Worm (Caenorhabditis elegans) whole organism, L1 larva: Measurements from ENCODE around the gene K02D10.1.

Experiments
- ama-1 ChIP-seq: fragments of 150-350 bp; optimal IDR thresholded peaks from 2 replicates; lab custom pipeline; 2014
- ceh-90 ChIP-seq: sonication (generic microtip); optimal IDR thresholded peaks from 2 replicates; lab custom pipeline; 2016; ENCODE audit warnings: missing genetic modification characterization, missing compliant biosample characterization
- ces-1 ChIP-seq: fragments of 150-350 bp; optimal IDR thresholded peaks from 2 replicates; lab custom pipeline; 2014; ENCODE audit warnings: missing biosample characterization, missing genetic modification reagents, missing genetic modification characterization
- grh-1 ChIP-seq: fragments of 200-800 bp; sonication (Bioruptor generic); IDR thresholded peaks from 2 replicates; pipeline ENCODE4 v1.3.6; 2022; ENCODE audit warnings: missing genetic modification reagents, missing genetic modification characterization, missing compliant biosample characterization
- mef-2 ChIP-seq: fragments of 150-350 bp; optimal IDR thresholded peaks from 2 replicates; lab custom pipeline; 2014; ENCODE audit warnings: missing biosample characterization, missing genetic modification characterization
- nhr-11 ChIP-seq: fragments of 150-350 bp; optimal IDR thresholded peaks from 2 replicates; lab custom pipeline; 2014; ENCODE audit warnings: missing biosample characterization, missing genetic modification characterization
- snpc-4 ChIP-seq: fragments of 150-350 bp; optimal IDR thresholded peaks from 2 replicates; lab custom pipeline; 2014; ENCODE audit warnings: missing biosample characterization, missing genetic modification characterization
- sup-37 ChIP-seq: fragments of 200-800 bp; sonication (Bioruptor generic); optimal IDR thresholded peaks from 2 replicates; lab custom pipeline; 2018; ENCODE audit warnings: mild to moderate bottlenecking, missing genetic modification characterization, missing compliant biosample characterization
- zip-4 ChIP-seq: fragments of 200-800 bp; sonication (Bioruptor generic); optimal IDR thresholded peaks from 2 replicates; lab custom pipeline; 2018; ENCODE audit warnings: mild to moderate bottlenecking, missing genetic modification characterization, moderate library complexity, missing compliant biosample characterization

DNA sequence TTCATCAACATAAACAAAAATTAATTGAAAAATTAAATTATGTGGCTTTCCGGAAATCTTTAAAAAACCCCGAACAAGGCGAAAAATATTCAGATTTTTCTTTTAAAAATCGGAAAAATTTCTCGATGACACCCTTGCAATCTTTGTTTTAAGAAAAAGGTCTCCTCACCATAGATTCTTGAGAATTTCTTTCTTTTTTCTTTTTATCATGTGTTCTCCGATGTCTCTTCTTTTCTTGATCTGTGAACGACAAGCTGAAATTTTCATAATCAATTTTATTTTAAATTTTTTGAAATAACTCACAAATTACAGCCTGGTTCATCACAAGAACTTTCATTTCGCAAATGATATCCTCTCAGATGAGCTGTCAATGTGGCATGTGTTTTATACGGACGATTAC lies 21.9 kb downstream of the K02D10.1 start, which contains the start of the genes zfp-1 and F54F2.14:
- TF ChIP-seq mef-2 (tag; lab: Kevin White, UChicago) (no peak), grh-1 (no peak), ceh-90 (no peak), sup-37 (no peak), zip-4 (no peak), snpc-4 (tag; lab: Kevin White, UChicago) (no peak), nhr-11 (no peak), ces-1 (GFP tag; lab: Kevin White, UChicago) (no peak), ama-1 (lab: Kevin White, UChicago) (no peak)
